Worm (Caenorhabditis elegans) whole organism, mixed stage, embryonic: ENCODE measurements around the gene F52E1.9.
A peak's percentile ranks its signal among the peaks of the same experiment; 100 is the strongest.

Experiments
- M03D4.4 ChIP-seq: sonication (generic microtip); optimal IDR thresholded peaks from 2 replicates; lab custom pipeline; 2017; ENCODE audit warnings: mild to moderate bottlenecking, missing genetic modification characterization, missing compliant biosample characterization
- bed-3 ChIP-seq: fragments of 200-800 bp; sonication (Bioruptor generic); optimal IDR thresholded peaks from 3 replicates; lab custom pipeline; 2018; ENCODE audit warnings: mild to moderate bottlenecking, missing genetic modification characterization, moderate library complexity, missing compliant biosample characterization
- blmp-1 ChIP-seq: fragments of 150-350 bp; optimal IDR thresholded peaks from 2 replicates; lab custom pipeline; 2014; ENCODE audit warnings: missing biosample characterization, missing genetic modification characterization
- ceh-39 ChIP-seq: fragments of 150-350 bp; optimal IDR thresholded peaks from 2 replicates; lab custom pipeline; 2014; ENCODE audit warnings: missing biosample characterization, missing genetic modification characterization
- ceh-43 ChIP-seq: fragments of 200-800 bp; sonication (Bioruptor generic); optimal IDR thresholded peaks from 2 replicates; lab custom pipeline; 2018; ENCODE audit warnings: mild to moderate bottlenecking, missing genetic modification characterization, moderate library complexity, missing compliant biosample characterization
- ceh-83 ChIP-seq: fragments of 200-800 bp; sonication (Bioruptor generic); optimal IDR thresholded peaks from 2 replicates; lab custom pipeline; 2018; ENCODE audit warnings: mild to moderate bottlenecking, missing genetic modification characterization, missing compliant biosample characterization
- ces-1 ChIP-seq: fragments of 150-350 bp; optimal IDR thresholded peaks from 2 replicates; lab custom pipeline; 2014; ENCODE audit warnings: missing biosample characterization, missing genetic modification reagents, missing genetic modification characterization
- cnd-1 ChIP-seq: fragments of 200-800 bp; sonication (Bioruptor generic); optimal IDR thresholded peaks from 2 replicates; lab custom pipeline; 2018; ENCODE audit warnings: mild to moderate bottlenecking, missing genetic modification characterization, missing compliant biosample characterization
- drap-1 ChIP-seq: fragments of 200-800 bp; sonication (Bioruptor generic); optimal IDR thresholded peaks from 3 replicates; lab custom pipeline; 2018; ENCODE audit warnings: mild to moderate bottlenecking, missing genetic modification characterization, missing compliant biosample characterization
- elt-1 ChIP-seq: sonication (generic microtip); optimal IDR thresholded peaks from 2 replicates; lab custom pipeline; 2017; ENCODE audit warnings: missing genetic modification characterization, mild to moderate bottlenecking, missing compliant biosample characterization, antibody characterized with exemption, moderate library complexity, borderline replicate concordance; ENCODE audit not compliant: insufficient read depth
- elt-3 ChIP-seq: fragments of 150-350 bp; optimal IDR thresholded peaks from 2 replicates; lab custom pipeline; 2014; ENCODE audit warnings: missing biosample characterization, missing genetic modification characterization
- flh-1 ChIP-seq: fragments of 200-800 bp; sonication (Bioruptor generic); optimal IDR thresholded peaks from 2 replicates; lab custom pipeline; 2018; ENCODE audit warnings: mild to moderate bottlenecking, missing genetic modification characterization, moderate library complexity, missing compliant biosample characterization
- ham-2 ChIP-seq: fragments of 200-800 bp; sonication (Bioruptor generic); optimal IDR thresholded peaks from 2 replicates; lab custom pipeline; 2018; ENCODE audit warnings: mild to moderate bottlenecking, missing genetic modification characterization, missing compliant biosample characterization
- hlh-1 ChIP-seq: fragments of 150-350 bp; optimal IDR thresholded peaks from 2 replicates; lab custom pipeline; 2014; ENCODE audit warnings: missing biosample characterization, missing genetic modification reagents, missing genetic modification characterization
- lin-13 ChIP-seq: fragments of 150-350 bp; optimal IDR thresholded peaks from 2 replicates; lab custom pipeline; 2014; ENCODE audit warnings: missing biosample characterization, missing genetic modification characterization
- lin-32 ChIP-seq: fragments of 200-800 bp; sonication (Bioruptor generic); optimal IDR thresholded peaks from 2 replicates; lab custom pipeline; 2018; ENCODE audit warnings: mild to moderate bottlenecking, missing genetic modification characterization, missing compliant biosample characterization
- lsy-2 ChIP-seq: fragments of 150-350 bp; optimal IDR thresholded peaks from 2 replicates; lab custom pipeline; 2014; ENCODE audit warnings: missing biosample characterization, missing genetic modification characterization
- mab-5 ChIP-seq: fragments of 150-350 bp; optimal IDR thresholded peaks from 2 replicates; lab custom pipeline; 2014; ENCODE audit warnings: missing biosample characterization, missing genetic modification characterization
- mls-2 ChIP-seq: sonication (generic microtip); optimal IDR thresholded peaks from 2 replicates; lab custom pipeline; 2016; ENCODE audit warnings: mild to moderate bottlenecking, missing genetic modification characterization, moderate library complexity, missing compliant biosample characterization
- nhr-12 ChIP-seq: fragments of 150-350 bp; optimal IDR thresholded peaks from 2 replicates; lab custom pipeline; 2014; ENCODE audit warnings: missing biosample characterization, missing genetic modification characterization
- nhr-2 ChIP-seq: fragments of 150-350 bp; optimal IDR thresholded peaks from 2 replicates; lab custom pipeline; 2014; ENCODE audit warnings: missing biosample characterization, missing genetic modification characterization
- nhr-237 ChIP-seq: fragments of 150-350 bp; optimal IDR thresholded peaks from 2 replicates; lab custom pipeline; 2014; ENCODE audit warnings: missing biosample characterization, missing genetic modification characterization
- nhr-28 ChIP-seq: fragments of 150-350 bp; optimal IDR thresholded peaks from 2 replicates; lab custom pipeline; 2014; ENCODE audit warnings: missing biosample characterization, missing genetic modification characterization
- nhr-76 ChIP-seq: sonication (generic microtip); optimal IDR thresholded peaks from 2 replicates; lab custom pipeline; 2017; ENCODE audit warnings: missing biosample characterization, missing genetic modification characterization
- sem-2 ChIP-seq: fragments of 200-800 bp; sonication (Bioruptor generic); optimal IDR thresholded peaks from 2 replicates; lab custom pipeline; 2018; ENCODE audit warnings: mild to moderate bottlenecking, missing genetic modification characterization, missing compliant biosample characterization
- sptf-1 ChIP-seq: sonication (generic microtip); optimal IDR thresholded peaks from 2 replicates; lab custom pipeline; 2017; ENCODE audit warnings: mild to moderate bottlenecking, missing genetic modification characterization, moderate library complexity, missing compliant biosample characterization
- tbx-8 ChIP-seq: fragments of 200-800 bp; sonication (Bioruptor generic); optimal IDR thresholded peaks from 2 replicates; lab custom pipeline; 2018; ENCODE audit warnings: mild to moderate bottlenecking, missing genetic modification characterization, moderate library complexity, missing compliant biosample characterization
- unc-39 ChIP-seq: fragments of 150-350 bp; optimal IDR thresholded peaks from 2 replicates; lab custom pipeline; 2014; ENCODE audit warnings: missing biosample characterization, missing genetic modification characterization
- unc-62 ChIP-seq: fragments of 150-350 bp; optimal IDR thresholded peaks from 2 replicates; lab custom pipeline; 2014; ENCODE audit warnings: missing biosample characterization, missing genetic modification reagents, missing genetic modification characterization
- ztf-11 ChIP-seq: fragments of 150-350 bp; optimal IDR thresholded peaks from 2 replicates; lab custom pipeline; 2014; ENCODE audit warnings: missing biosample characterization, missing genetic modification characterization

The F52E1.9 gene

DNA sequence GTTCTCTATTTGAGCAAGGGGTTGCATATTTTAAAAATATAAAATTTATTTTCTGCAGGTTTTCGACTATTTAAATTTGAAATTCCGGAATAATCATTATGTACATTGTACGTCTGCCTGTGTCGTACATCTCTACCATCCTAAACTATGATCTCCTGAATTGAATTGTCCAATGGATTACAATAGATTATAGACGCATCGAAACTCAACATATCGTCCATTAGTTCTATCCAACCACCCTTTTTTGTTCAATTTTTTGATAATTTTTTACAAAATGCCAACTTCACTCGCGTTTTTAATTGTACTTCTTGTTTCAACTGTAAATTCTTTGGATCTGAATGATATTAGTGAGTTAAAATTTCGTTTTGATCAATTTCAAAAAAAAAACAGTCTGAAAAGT lies 7.9 kb upstream of the F52E1.9 start, which contains the start of gene F52E1.2:
TSS of gene F52E1.2 (plus strand) at position 190 of the 400 bp plus-strand sequence.
- TF ChIP-seq nhr-2 (tag; lab: Kevin White, UChicago) (no peak), unc-62 (GFP tag; lab: Kevin White, UChicago) (no peak), elt-3 (tag; lab: Kevin White, UChicago) (no peak), flh-1 (no peak), bed-3 (no peak)

DNA sequence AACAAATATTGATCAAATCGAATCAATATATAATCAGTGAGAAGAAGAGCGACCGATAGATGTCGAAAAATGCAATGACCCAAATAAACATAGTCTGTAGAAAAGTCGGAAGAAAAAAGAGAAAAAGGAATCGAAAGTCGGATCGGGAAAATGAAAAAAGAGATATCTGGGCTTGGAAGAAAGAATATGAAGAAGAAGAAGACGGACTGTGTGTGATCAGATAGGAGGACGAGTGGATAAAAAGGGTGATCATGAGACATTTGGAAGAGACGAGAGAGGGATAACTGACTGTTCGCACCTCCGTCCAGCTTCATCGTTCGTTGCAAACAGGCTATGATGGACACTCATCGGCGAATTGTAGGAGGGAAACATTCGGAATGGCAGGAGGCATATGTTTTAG lies 7.1 kb upstream of the F52E1.9 start:
- TF ChIP-seq blmp-1, result peak; percentile 78
- TF ChIP-seq hlh-1 (tag; lab: Kevin White, UChicago), result no peak

DNA sequence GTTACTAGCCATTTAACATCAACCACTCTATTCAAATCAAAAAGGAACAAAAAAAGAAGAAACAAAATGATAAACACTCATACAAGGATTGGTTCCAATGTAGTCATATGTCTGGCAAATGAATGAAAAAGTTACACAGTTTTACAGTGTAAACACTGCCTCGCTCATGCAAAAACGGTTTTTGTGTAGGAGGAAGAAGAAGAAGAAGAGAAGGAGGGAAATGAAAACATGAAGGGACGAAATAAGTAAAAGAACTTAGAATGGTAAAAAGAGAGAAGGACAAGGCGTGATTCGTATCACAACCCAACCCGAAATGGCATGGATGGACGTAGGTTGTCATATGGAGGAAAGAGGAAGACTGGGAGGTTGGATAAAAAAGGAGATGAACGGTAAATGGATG lies 4.4 kb upstream of the F52E1.9 start:
- TF ChIP-seq drap-1 (GFP tag; lab: Kevin White, UChicago) (no peak), tbx-8 (GFP tag; lab: Kevin White, UChicago) (no peak), nhr-76 (tag; lab: Kevin White, UChicago) (no peak), M03D4.4 (tag; lab: Kevin White, UChicago) (no peak), cnd-1 (tag; lab: Kevin White, UChicago) (no peak), ces-1 (GFP tag; lab: Kevin White, UChicago) (no peak), lin-32 (no peak)
- TF ChIP-seq, all 35 proteins: peak for 0

DNA sequence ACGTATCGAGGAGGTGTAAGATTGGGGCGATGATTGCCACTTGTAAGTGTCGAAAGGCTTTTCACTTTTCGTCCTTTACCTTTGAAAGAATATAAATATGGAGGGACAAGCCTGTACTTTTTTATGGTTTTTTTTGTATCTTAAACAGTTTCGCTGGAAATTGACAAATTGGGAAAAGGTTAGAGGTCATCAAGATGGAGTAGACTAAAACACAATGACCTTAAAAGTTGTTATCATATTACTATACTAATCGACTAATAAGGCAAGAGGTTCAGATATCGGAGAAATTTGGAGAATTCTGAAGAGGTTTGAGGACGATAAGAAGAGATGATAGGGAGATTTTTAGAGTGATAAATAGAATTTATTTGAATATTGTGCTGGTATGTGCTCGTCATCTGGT lies 3.7 kb upstream of the F52E1.9 start:
- TF ChIP-seq drap-1 (GFP tag; lab: Kevin White, UChicago) (no peak), mab-5 (no peak), cnd-1 (tag; lab: Kevin White, UChicago) (no peak), nhr-2 (tag; lab: Kevin White, UChicago) (no peak), elt-1 (tag; lab: Kevin White, UChicago) (no peak), sem-2 (GFP tag; lab: Kevin White, UChicago) (no peak), unc-39 (tag; lab: Kevin White, UChicago) (no peak), ztf-11 (tag; lab: Kevin White, UChicago) (no peak), ham-2 (GFP tag; lab: Kevin White, UChicago) (no peak), nhr-12 (tag; lab: Kevin White, UChicago) (no peak), ceh-83 (GFP tag; lab: Kevin White, UChicago) (no peak), nhr-76 (tag; lab: Kevin White, UChicago) (no peak), blmp-1 (no peak), ces-1 (GFP tag; lab: Kevin White, UChicago) (no peak), nhr-28 (tag; lab: Kevin White, UChicago) (no peak), sptf-1 (tag; lab: Kevin White, UChicago) (no peak), lsy-2 (tag; lab: Kevin White, UChicago) (no peak), nhr-237 (tag; lab: Kevin White, UChicago) (no peak), bed-3 (no peak)

DNA sequence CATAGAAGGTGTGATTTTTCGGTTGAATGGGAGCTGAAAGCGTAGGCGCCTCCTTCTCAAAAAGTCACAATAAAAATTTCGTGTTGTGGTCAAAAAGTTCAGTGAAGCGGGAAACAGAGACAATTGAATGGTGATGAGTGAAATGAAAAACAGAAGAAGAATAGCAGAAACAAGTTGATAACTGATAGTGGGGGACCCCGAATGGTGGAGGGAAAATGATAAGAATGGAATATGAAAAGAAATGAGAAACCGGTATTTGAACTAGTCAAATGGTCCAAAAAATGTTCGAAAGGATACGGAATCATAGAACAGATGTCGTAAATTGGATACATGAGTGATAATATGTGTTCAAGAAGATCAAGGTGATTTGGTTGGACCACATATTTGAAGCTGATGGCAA lies 1.9 kb upstream of the F52E1.9 start:
- TF ChIP-seq sptf-1 (tag; lab: Kevin White, UChicago), result no peak
- no peak for TF ChIP-seq nhr-12 (tag; lab: Kevin White, UChicago)
- TF ChIP-seq elt-3 (tag; lab: Kevin White, UChicago), result no peak
- TF ChIP-seq ceh-39, result no peak
- no peak for TF ChIP-seq nhr-237 (tag; lab: Kevin White, UChicago)
- TF ChIP-seq ces-1 (GFP tag; lab: Kevin White, UChicago), result no peak
- TF ChIP-seq lin-13 (tag; lab: Kevin White, UChicago), result no peak
- TF ChIP-seq blmp-1, result no peak
- no peak for TF ChIP-seq ceh-43 (GFP tag; lab: Kevin White, UChicago)

DNA sequence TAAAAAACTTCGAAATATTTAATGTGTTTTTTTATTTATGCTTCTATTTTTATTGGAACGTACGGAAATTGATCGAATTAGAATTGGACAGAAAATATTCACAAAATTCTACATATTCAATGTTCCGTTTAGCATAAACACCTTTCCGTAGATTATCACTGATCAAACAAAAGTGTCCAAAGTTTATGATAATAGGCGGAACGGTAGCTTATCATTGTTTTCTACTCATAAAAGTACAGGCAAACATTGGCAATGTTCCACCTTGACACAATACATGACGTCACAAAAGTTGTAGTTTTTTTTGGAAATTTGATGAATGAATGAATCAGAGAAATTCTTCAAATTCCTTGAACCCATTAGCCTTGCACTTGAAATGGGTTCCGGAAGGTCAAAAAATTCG lies 1.4 kb upstream of the F52E1.9 start:
- TF ChIP-seq lin-32, result no peak
- no peak for TF ChIP-seq mls-2
- TF ChIP-seq ceh-43 (GFP tag; lab: Kevin White, UChicago), result no peak
